Worm (Caenorhabditis elegans): ENCODE measurements around the gene lact-7.
A peak's percentile ranks its signal among the peaks of the same experiment; 100 is the strongest.

lact-7 gene

DNA sequence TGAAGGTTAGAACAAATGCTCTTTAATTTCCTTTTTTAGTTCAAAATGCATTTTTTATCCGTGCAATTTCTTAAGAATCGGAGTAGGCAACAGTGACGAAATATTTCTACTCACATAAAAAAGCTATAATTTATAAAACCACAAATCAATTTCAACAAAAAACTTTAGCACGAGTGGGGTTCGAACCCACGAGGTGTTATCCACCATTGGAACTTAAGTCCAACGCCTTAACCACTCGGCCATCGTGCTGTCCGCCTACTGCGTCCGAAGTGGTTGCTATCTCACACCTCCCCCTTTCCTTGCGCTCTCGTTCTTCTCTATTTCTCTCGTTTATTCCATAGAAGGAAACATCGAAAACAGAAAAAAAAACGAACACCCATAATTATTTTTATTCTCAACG is 1.2 kb upstream of the lact-7 start (continued):
- TF ChIP-seq hlh-6 (tag; optimal IDR thresholded peaks at IDR 0.05) = peak; percentile 87
- peak; percentile 69 for TF ChIP-seq fax-1 (tag; optimal IDR thresholded peaks at IDR 0.05)
- TF ChIP-seq nfya-1 (tag; optimal IDR thresholded peaks at IDR 0.05) = peak; percentile 49
- TF ChIP-seq hlh-13 (GFP tag; optimal IDR thresholded peaks at IDR 0.05) = peak; percentile 63
- TF ChIP-seq K02D7.2 (tag; optimal IDR thresholded peaks at IDR 0.05) = peak; percentile 80
- TF ChIP-seq unc-42 (tag; optimal IDR thresholded peaks at IDR 0.05) = peak; percentile 53
- peak; percentile 78 for TF ChIP-seq tbx-2 (tag; optimal IDR thresholded peaks at IDR 0.05)
- peak; percentile 51 for TF ChIP-seq ceh-18 (tag; optimal IDR thresholded peaks at IDR 0.05)
- peak; percentile 82 for TF ChIP-seq unc-3 (GFP tag; conservative IDR thresholded peaks at IDR 0.05)
- peak; percentile 70 for TF ChIP-seq unc-3 (tag; optimal IDR thresholded peaks at IDR 0.05)
- peak; percentile 55 for TF ChIP-seq hlh-15 (tag; optimal IDR thresholded peaks at IDR 0.05)
- peak; percentile 57 for TF ChIP-seq K09A11.1 (tag; optimal IDR thresholded peaks at IDR 0.05; ENCODE audit: insufficient read depth)
- peak; percentile 81 for TF ChIP-seq ceh-6 (GFP tag; optimal IDR thresholded peaks at IDR 0.05)
- no peak for TF ChIP-seq unc-55 (GFP tag; optimal IDR thresholded peaks at IDR 0.05)
- no peak for TF ChIP-seq elt-4 (tag; optimal IDR thresholded peaks at IDR 0.05)
- peak; percentile 79 for TF ChIP-seq syd-9 (tag; optimal IDR thresholded peaks at IDR 0.05)
- TF ChIP-seq pat-9 (tag; optimal IDR thresholded peaks at IDR 0.05) = peak; percentile 66
- no peak for TF ChIP-seq pag-3 (tag; optimal IDR thresholded peaks at IDR 0.05; ENCODE audit: borderline replicate concordance)
- TF ChIP-seq hlh-30 (tag; optimal IDR thresholded peaks at IDR 0.05; ENCODE audit: insufficient read depth) = peak; percentile 71
- TF ChIP-seq ets-4 (tag; optimal IDR thresholded peaks at IDR 0.05) = peak; percentile 28
- peak; percentile 23 for TF ChIP-seq tbx-7 (tag; optimal IDR thresholded peaks at IDR 0.05)
- no peak for TF ChIP-seq mec-3 (tag; optimal IDR thresholded peaks at IDR 0.05; ENCODE audit: borderline replicate concordance)
- peak; percentile 73 for TF ChIP-seq ceh-2 (tag; optimal IDR thresholded peaks at IDR 0.05)
- TF ChIP-seq sox-2 (GFP tag; IDR thresholded peaks at IDR 0.05) = peak; percentile 54; the same call in 1 of the 2 replicates

DNA sequence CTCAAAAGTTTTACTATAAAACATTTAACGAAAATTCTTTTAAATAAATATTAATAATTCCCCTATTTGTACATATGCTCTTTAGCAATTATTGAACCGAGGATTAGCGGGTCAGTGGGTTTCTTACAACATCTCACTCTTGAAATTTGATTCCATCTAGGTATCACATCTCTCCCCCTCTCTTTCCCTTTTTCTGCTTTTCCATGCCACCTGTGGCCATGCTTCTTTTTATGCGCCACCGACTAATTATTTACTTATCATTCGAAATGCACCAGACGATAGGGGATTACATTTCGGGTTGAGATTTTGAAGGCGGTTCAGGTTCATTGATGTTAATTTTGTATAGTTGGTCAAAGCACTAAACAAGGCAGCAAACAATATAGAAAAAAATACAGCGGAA is 7.0 kb downstream of the lact-7 start:
- TF ChIP-seq C38D4.7 (GFP tag; optimal IDR thresholded peaks at IDR 0.05) = no peak
- TF ChIP-seq elt-4 (tag; optimal IDR thresholded peaks at IDR 0.05) = no peak
- TF ChIP-seq npax-4 (tag; optimal IDR thresholded peaks at IDR 0.05) = no peak
- TF ChIP-seq ceh-19 (GFP tag; optimal IDR thresholded peaks at IDR 0.05) = no peak
- TF ChIP-seq ceh-18 (tag; optimal IDR thresholded peaks at IDR 0.05) = no peak
- TF ChIP-seq odd-2 (tag; optimal IDR thresholded peaks at IDR 0.05) = no peak
- no peak for TF ChIP-seq sox-4 (tag; optimal IDR thresholded peaks at IDR 0.05)
- no peak for TF ChIP-seq eyg-1 (tag; optimal IDR thresholded peaks at IDR 0.05)
- TF ChIP-seq unc-3 (GFP tag; conservative IDR thresholded peaks at IDR 0.05) = no peak
- no peak for TF ChIP-seq unc-3 (tag; optimal IDR thresholded peaks at IDR 0.05)
- TF ChIP-seq pqm-1 (tag; optimal IDR thresholded peaks at IDR 0.05) = no peak
- TF ChIP-seq pros-1 (tag; optimal IDR thresholded peaks at IDR 0.05) = no peak
- TF ChIP-seq ztf-16 (tag; optimal IDR thresholded peaks at IDR 0.05) = no peak
- no peak for TF ChIP-seq ceh-34 (tag; optimal IDR thresholded peaks at IDR 0.05)
- TF ChIP-seq ama-1 (optimal IDR thresholded peaks at IDR 0.05) = no peak

DNA sequence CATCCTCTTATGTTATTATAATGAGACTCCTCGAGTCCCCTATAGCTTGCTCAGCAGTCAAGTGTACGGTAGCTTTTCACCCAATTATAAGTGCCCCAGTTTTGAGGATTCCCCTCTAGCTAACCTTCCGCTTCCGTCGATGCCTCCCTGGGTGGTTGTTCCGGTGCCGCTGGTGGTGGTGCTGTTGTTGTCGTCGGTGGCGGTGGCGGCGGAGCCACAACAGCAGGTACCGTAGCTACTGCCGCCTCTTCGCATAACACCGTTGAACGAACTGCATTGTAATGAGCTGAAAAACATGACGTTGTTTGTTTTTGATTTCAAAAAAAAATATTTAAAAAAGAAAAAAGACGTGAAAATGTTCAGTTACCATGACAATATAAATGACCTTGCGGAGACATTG is 7.5 kb downstream of the lact-7 start:
- no peak for TF ChIP-seq dmd-4 (tag; optimal IDR thresholded peaks at IDR 0.05; ENCODE audit: borderline replicate concordance)
- TF ChIP-seq ttx-3 (tag; optimal IDR thresholded peaks at IDR 0.05) = peak; percentile 69
- TF ChIP-seq tbx-2 (tag; optimal IDR thresholded peaks at IDR 0.05) = no peak

DNA sequence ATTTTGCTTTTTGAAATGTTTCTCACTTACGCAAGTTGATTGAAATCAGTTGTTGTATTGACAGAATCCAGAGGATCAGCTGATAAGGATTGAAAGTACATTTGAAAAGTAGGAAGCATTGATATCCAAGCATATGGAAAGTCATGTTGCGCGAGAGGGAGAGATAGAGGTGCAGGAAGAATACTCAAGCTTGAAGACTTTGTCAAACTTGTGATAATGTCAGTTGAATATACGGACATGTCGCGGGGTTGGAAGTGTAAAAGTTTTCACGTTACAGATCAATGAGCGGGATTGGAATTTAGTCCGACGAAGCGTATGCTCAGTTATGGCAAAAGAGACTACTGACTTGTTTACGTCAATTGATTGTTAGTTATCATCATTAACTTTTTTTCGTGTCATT is 10.4 kb downstream of the lact-7 start, which contains the start of gene ttx-3:
Gene ttx-3 (minus strand): TSS at position 101 of the 400 bp plus-strand sequence.
- no peak for TF ChIP-seq dve-1 (tag; optimal IDR thresholded peaks at IDR 0.05)
- TF ChIP-seq tbx-2 (tag; optimal IDR thresholded peaks at IDR 0.05) = no peak
- no peak for TF ChIP-seq pros-1 (tag; optimal IDR thresholded peaks at IDR 0.05)
- TF ChIP-seq ceh-30 (tag; optimal IDR thresholded peaks at IDR 0.05) = no peak
- TF ChIP-seq nfya-1 (tag; optimal IDR thresholded peaks at IDR 0.05) = no peak
- no peak for TF ChIP-seq tbx-7 (tag; optimal IDR thresholded peaks at IDR 0.05)
- no peak for TF ChIP-seq madf-2 (tag; optimal IDR thresholded peaks at IDR 0.05)
